Fruit fly (Drosophila melanogaster): ENCODE data around the gene lectin-22C.

The lectin-22C gene

DNA sequence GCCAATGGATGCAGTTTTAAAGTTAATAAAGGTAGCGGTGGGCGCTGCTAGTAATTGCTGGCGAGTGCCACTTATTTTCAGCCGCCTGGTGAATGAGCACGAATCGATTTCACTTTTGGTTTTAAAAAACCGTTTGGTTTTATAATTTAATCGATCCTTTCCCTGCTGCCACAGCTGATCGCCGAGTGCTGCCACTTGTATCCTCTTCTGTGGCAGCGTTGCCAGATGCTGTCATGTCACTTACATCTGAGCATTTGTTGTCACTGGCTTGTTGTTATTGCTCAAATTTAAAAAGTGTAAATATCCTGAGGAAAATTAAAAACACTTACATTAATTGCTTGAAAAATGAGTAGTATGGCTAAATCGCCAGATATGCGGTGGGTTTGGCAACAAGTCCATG is 8.2 kb upstream of the lectin-22C start, which contains the start of gene Kebab (continued):
- TF ChIP-seq Nf-YB (GFP tag; optimal IDR thresholded peaks at IDR 0.05) (no peak), CG17802 (tag; optimal IDR thresholded peaks at IDR 0.05) (no peak), vvl (GFP tag; IDR thresholded peaks at IDR 0.05) (no peak), Dll (GFP tag; IDR thresholded peaks at IDR 0.05; ENCODE audit: partially characterized antibody) (0 out of 4 replicates have a peak, but pooled peaks have one; percentile 15), CG4617 (GFP tag; optimal IDR thresholded peaks at IDR 0.05; ENCODE audit: borderline replicate concordance) (no peak), sim (GFP tag; IDR thresholded peaks at IDR 0.05) (no peak), amos (GFP tag; IDR thresholded peaks at IDR 0.05; ENCODE audit: partially characterized antibody) (peak; percentile 7; the same call in 1 of the 2 replicates), CG13894 (tag; optimal IDR thresholded peaks at IDR 0.05) (no peak), Bteb2 (GFP tag; optimal IDR thresholded peaks at IDR 0.05) (no peak), BEAF-32 (GFP tag; optimal IDR thresholded peaks at IDR 0.05) (peak; percentile 30), CkIIα-i1 (GFP tag; IDR thresholded peaks at IDR 0.05) (no peak), HLHmδ (GFP tag; optimal IDR thresholded peaks at IDR 0.05) (no peak), YL-1 (GFP tag; optimal IDR thresholded peaks at IDR 0.05) (no peak), HLH3B (GFP tag; IDR thresholded peaks at IDR 0.05) (no peak), CG12104 (GFP tag; optimal IDR thresholded peaks at IDR 0.05) (no peak), Sin3A (optimal IDR thresholded peaks at IDR 0.05) (peak; percentile 22), CG6254 (GFP tag; optimal IDR thresholded peaks at IDR 0.05) (no peak), bigmax (GFP tag; optimal IDR thresholded peaks at IDR 0.05) (no peak), Myb (GFP tag; optimal IDR thresholded peaks at IDR 0.05) (peak; percentile 67), stwl (tag; optimal IDR thresholded peaks at IDR 0.05) (peak; percentile 82), E2f2 (GFP tag; IDR thresholded peaks at IDR 0.05) (peak; percentile 25; the same call in 1 of the 2 replicates), CG2116 (GFP tag; optimal IDR thresholded peaks at IDR 0.05) (peak; percentile 64), CG1233 (GFP tag; optimal IDR thresholded peaks at IDR 0.05) (no peak), Max (GFP tag; optimal IDR thresholded peaks at IDR 0.05) (no peak), dati (GFP tag; IDR thresholded peaks at IDR 0.05) (no peak), trem (tag; optimal IDR thresholded peaks at IDR 0.05) (peak; percentile 62), crp (GFP tag; optimal IDR thresholded peaks at IDR 0.05) (peak in 1 of 2 experiments; percentile 77), Dref (GFP tag; IDR thresholded peaks at IDR 0.05) (peak; percentile 37), CG10654 (GFP tag; optimal IDR thresholded peaks at IDR 0.05) (no peak), pita (GFP tag; optimal IDR thresholded peaks at IDR 0.05) (no peak)

DNA sequence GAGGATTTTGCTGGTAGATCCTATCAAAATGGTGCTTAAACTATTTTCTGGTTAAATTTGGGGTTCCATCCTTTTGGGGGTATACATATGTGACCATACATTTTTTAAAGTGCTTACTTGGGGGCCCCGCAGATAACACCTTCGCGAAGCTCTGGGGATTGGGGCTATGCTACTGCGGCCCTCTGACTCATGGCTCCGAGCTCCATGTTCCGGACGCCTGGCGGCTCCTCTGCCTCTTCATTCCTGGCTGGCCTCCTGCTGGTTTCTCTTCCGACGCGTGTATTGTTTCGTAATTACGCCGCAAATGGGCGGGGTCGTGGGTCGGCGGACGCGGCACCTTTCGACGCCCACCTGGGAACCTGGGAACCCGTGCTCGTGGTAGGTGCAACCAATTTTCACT is 7.8 kb upstream of the lectin-22C start:
- TF ChIP-seq hb (GFP tag; IDR thresholded peaks at IDR 0.05; ENCODE audit: partially characterized antibody), result peak; percentile 56; the same call in 1 of the 3 replicates
- TF ChIP-seq Camta (GFP tag; optimal IDR thresholded peaks at IDR 0.05), result no peak
- no peak for TF ChIP-seq eyg (GFP tag; optimal IDR thresholded peaks at IDR 0.05)
- peak; percentile 24 for TF ChIP-seq sens (GFP tag)
- no peak for TF ChIP-seq scrt (GFP tag; optimal IDR thresholded peaks at IDR 0.05)
- peak; percentile 68 for TF ChIP-seq Ets65A (GFP tag)

DNA sequence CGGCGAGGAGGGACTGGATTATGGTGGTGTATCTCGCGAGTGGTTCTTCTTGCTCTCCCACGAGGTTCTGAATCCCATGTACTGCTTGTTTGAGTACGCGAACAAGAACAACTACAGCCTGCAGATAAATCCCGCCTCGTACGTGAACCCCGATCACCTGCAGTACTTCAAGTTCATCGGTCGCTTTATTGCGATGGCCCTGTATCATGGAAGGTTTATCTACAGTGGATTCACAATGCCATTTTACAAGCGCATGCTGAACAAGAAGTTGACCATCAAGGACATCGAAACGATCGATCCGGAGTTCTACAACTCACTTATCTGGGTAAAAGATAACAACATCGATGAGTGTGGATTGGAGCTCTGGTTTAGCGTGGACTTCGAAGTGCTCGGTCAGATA is 5.0 kb upstream of the lectin-22C start:
- TF ChIP-seq CG32532 (GFP tag; IDR thresholded peaks at IDR 0.05) (no peak), Ets65A (GFP tag) (peak; percentile 45)

DNA sequence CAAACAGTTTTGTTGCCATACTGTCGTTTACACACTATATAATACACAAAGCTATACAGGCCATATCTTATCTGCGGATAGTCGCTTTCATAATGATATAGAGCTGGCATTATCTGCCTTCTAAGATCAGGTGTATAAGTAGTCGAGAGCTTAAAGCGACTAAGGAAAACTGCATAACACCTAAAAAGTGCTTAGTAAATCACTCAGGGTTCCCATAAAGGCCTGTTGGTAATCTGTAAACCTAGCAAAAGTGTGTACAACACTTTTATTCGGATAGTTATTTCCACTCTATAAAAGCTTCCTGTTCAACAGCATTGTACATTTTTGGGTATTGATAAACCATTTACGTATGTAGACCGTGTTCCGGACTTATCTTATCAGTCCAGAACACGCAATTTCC is 2.4 kb upstream of the lectin-22C start:
- TF ChIP-seq mirr (GFP tag; optimal IDR thresholded peaks at IDR 0.05) (peak; percentile 86), caup (GFP tag; optimal IDR thresholded peaks at IDR 0.05; ENCODE audit: severe bottlenecking) (no peak), Hmx (GFP tag; optimal IDR thresholded peaks at IDR 0.05) (no peak), grn (GFP tag; optimal IDR thresholded peaks at IDR 0.05) (peak; percentile 49), E2f2 (GFP tag; IDR thresholded peaks at IDR 0.05) (no peak), CG10959 (GFP tag; IDR thresholded peaks at IDR 0.05) (no peak), Chrac-16 (GFP tag; optimal IDR thresholded peaks at IDR 0.05) (no peak), CG9215 (GFP tag; IDR thresholded peaks at IDR 0.05) (no peak), CG11723 (GFP tag; optimal IDR thresholded peaks at IDR 0.05) (no peak), dmrt99B (tag; optimal IDR thresholded peaks at IDR 0.05) (no peak), CG12219 (GFP tag; optimal IDR thresholded peaks at IDR 0.05) (no peak), ERR (GFP tag; optimal IDR thresholded peaks at IDR 0.05) (no peak), sna (GFP tag; IDR thresholded peaks at IDR 0.05; ENCODE audit: partially characterized antibody) (no peak)
